4 fruit fly cellular contexts compared by ENCODE assay signal in genomic region chrX:11664058-11664457, dm6.
TF ChIP-seq lines count a peak whose summit lies in the region.

No protein-coding gene starts in this region.

- no peak for TF ChIP-seq CTCF in whole organism, embryonic (GFP tag; optimal IDR thresholded peaks at IDR 0.05; lab: Kevin White, UChicago)

TF ChIP-seq in whole organism, embryonic, 481 proteins besides CTCF, POLR2A, EP300 and RAD21:
- peak; percentile 25 for TF ChIP-seq Hr39 (optimal IDR thresholded peaks at IDR 0.05; lab: Kevin White, UChicago)
- TF ChIP-seq lmd (GFP tag; IDR thresholded peaks at IDR 0.05; lab: Robert Waterston, UW), result 0 out of 2 replicates have a peak, but pooled peaks have one; percentile 12
- no peak for TF ChIP-seq CG10959 (GFP tag; IDR thresholded peaks at IDR 0.05; lab: Robert Waterston, UW)
- 0 out of 2 replicates have a peak, but pooled peaks have one; percentile 10 for TF ChIP-seq Ptx1 (GFP tag; IDR thresholded peaks at IDR 0.05; lab: Robert Waterston, UW)
- peak; percentile 84 for TF ChIP-seq Ets65A (GFP tag; lab: Kevin White, UChicago)
- TF ChIP-seq Drgx (GFP tag; IDR thresholded peaks at IDR 0.05; lab: Robert Waterston, UW), result peak; percentile 53
- no peak for TF ChIP-seq croc (GFP tag; conservative IDR thresholded peaks at IDR 0.05; lab: Robert Waterston, UW)
- no peak for TF ChIP-seq Antp (GFP tag; optimal IDR thresholded peaks at IDR 0.05; lab: Kevin White, UChicago)
- TF ChIP-seq fd64A (GFP tag; optimal IDR thresholded peaks at IDR 0.05; lab: Kevin White, UChicago), result no peak

TF ChIP-seq in whole organism, prepupa, 60 proteins besides CTCF, POLR2A, EP300 and RAD21 (continues in another document):
- TF ChIP-seq lz (GFP tag; optimal IDR thresholded peaks at IDR 0.05; lab: Kevin White, UChicago) (peak; percentile 35), Eip78C (GFP tag; lab: Kevin White, UChicago) (peak; percentile 85), CG31627 (GFP tag; optimal IDR thresholded peaks at IDR 0.05; lab: Kevin White, UChicago) (no peak), dac (GFP tag; optimal IDR thresholded peaks at IDR 0.05; lab: Kevin White, UChicago) (no peak), CG11902 (GFP tag; optimal IDR thresholded peaks at IDR 0.05; lab: Kevin White, UChicago) (no peak), CG10631 (GFP tag; optimal IDR thresholded peaks at IDR 0.05; lab: Kevin White, UChicago) (peak; percentile 21), topi (GFP tag; optimal IDR thresholded peaks at IDR 0.05; lab: Kevin White, UChicago) (peak; percentile 15), CG32006 (GFP tag; optimal IDR thresholded peaks at IDR 0.05; lab: Kevin White, UChicago) (peak; percentile 56), CG8319 (GFP tag; optimal IDR thresholded peaks at IDR 0.05; lab: Kevin White, UChicago) (no peak), Ets96B (tag; optimal IDR thresholded peaks at IDR 0.05; lab: Kevin White, UChicago) (peak; percentile 39), dsx (GFP tag; optimal IDR thresholded peaks at IDR 0.05; lab: Kevin White, UChicago; ENCODE audit: poor library complexity, severe bottlenecking) (peak; percentile 41), CG8632 (GFP tag; optimal IDR thresholded peaks at IDR 0.05; lab: Kevin White, UChicago) (peak; percentile 24), vri (GFP tag; optimal IDR thresholded peaks at IDR 0.05; lab: Kevin White, UChicago) (no peak), CG11762 (GFP tag; optimal IDR thresholded peaks at IDR 0.05; lab: Kevin White, UChicago; ENCODE audit: insufficient read depth) (no peak), esn (GFP tag; optimal IDR thresholded peaks at IDR 0.05; lab: Kevin White, UChicago) (peak; percentile 20), spab (GFP tag; optimal IDR thresholded peaks at IDR 0.05; lab: Kevin White, UChicago) (peak; percentile 27), OdsH (GFP tag; optimal IDR thresholded peaks at IDR 0.05; lab: Kevin White, UChicago) (peak; percentile 48), CG11294 (GFP tag; IDR thresholded peaks at IDR 0.05; lab: Robert Waterston, UW) (peak; percentile 30; the same call in 1 of the 2 replicates), cyc (GFP tag; optimal IDR thresholded peaks at IDR 0.05; lab: Kevin White, UChicago) (peak; percentile 22), Met (GFP tag; optimal IDR thresholded peaks at IDR 0.05; lab: Kevin White, UChicago) (no peak), fd85E (GFP tag; optimal IDR thresholded peaks at IDR 0.05; lab: Kevin White, UChicago) (no peak), CG6163 (GFP tag; IDR thresholded peaks at IDR 0.05; lab: Robert Waterston, UW) (peak; percentile 74; the same call in 2 of the 3 replicates), acj6 (GFP tag; optimal IDR thresholded peaks at IDR 0.05; lab: Kevin White, UChicago) (peak; percentile 50), CG3919 (GFP tag; optimal IDR thresholded peaks at IDR 0.05; lab: Kevin White, UChicago) (peak; percentile 57), CG34406 (GFP tag; optimal IDR thresholded peaks at IDR 0.05; lab: Kevin White, UChicago) (peak; percentile 33), CG6808 (GFP tag; optimal IDR thresholded peaks at IDR 0.05; lab: Kevin White, UChicago) (peak; percentile 34), Sox102F (GFP tag; optimal IDR thresholded peaks at IDR 0.05; lab: Kevin White, UChicago) (no peak)

TF ChIP-seq in whole organism, pupa, 21 proteins besides CTCF, POLR2A, EP300 and RAD21:
- TF ChIP-seq CG9948 (tag; optimal IDR thresholded peaks at IDR 0.05; lab: Kevin White, UChicago), result peak; percentile 10
- no peak for TF ChIP-seq EcR (GFP tag; optimal IDR thresholded peaks at IDR 0.05; lab: Kevin White, UChicago)
- peak; percentile 75 for TF ChIP-seq CG4496 (GFP tag; IDR thresholded peaks at IDR 0.05; lab: Robert Waterston, UW)
- peak; percentile 16 for TF ChIP-seq CG8301 (tag; optimal IDR thresholded peaks at IDR 0.05; lab: Kevin White, UChicago)
- no peak for TF ChIP-seq CG10348 (GFP tag; IDR thresholded peaks at IDR 0.05; lab: Robert Waterston, UW)
- peak; percentile 36 for TF ChIP-seq CG17806 (tag; optimal IDR thresholded peaks at IDR 0.05; lab: Kevin White, UChicago)
- no peak for TF ChIP-seq rn (GFP tag; IDR thresholded peaks at IDR 0.05; lab: Robert Waterston, UW)
- TF ChIP-seq CG12605 (GFP tag; IDR thresholded peaks at IDR 0.05; lab: Robert Waterston, UW), result peak; percentile 55; the same call in 1 of the 2 replicates
- peak; percentile 37 for TF ChIP-seq Pif1B (GFP tag; optimal IDR thresholded peaks at IDR 0.05; lab: Kevin White, UChicago)
- TF ChIP-seq Ets98B (GFP tag; IDR thresholded peaks at IDR 0.05; lab: Robert Waterston, UW), result peak; percentile 41; the same call in 1 of the 2 replicates
- TF ChIP-seq CG32121 (GFP tag; IDR thresholded peaks at IDR 0.05; lab: Robert Waterston, UW), result no peak
- TF ChIP-seq Pif1A (GFP tag; optimal IDR thresholded peaks at IDR 0.05; lab: Kevin White, UChicago), result peak; percentile 21
- TF ChIP-seq CG15710 (tag; optimal IDR thresholded peaks at IDR 0.05; lab: Kevin White, UChicago), result peak; percentile 48
- no peak for TF ChIP-seq CG13204 (GFP tag; optimal IDR thresholded peaks at IDR 0.05; lab: Kevin White, UChicago)
- TF ChIP-seq CG8159 (tag; optimal IDR thresholded peaks at IDR 0.05; lab: Kevin White, UChicago), result peak; percentile 53
- TF ChIP-seq CG34367 (tag; optimal IDR thresholded peaks at IDR 0.05; lab: Kevin White, UChicago), result peak; percentile 50
- TF ChIP-seq D1 (tag; optimal IDR thresholded peaks at IDR 0.05; lab: Kevin White, UChicago), result no peak
- peak; percentile 40 for TF ChIP-seq CG14655 (GFP tag; optimal IDR thresholded peaks at IDR 0.05; lab: Kevin White, UChicago)
- no peak for TF ChIP-seq Snoo (tag; optimal IDR thresholded peaks at IDR 0.05; lab: Kevin White, UChicago)
- no peak for TF ChIP-seq gl (tag; optimal IDR thresholded peaks at IDR 0.05; lab: Kevin White, UChicago)
- peak; percentile 67; the same call in 2 of the 3 replicates for TF ChIP-seq fd96Ca (GFP tag; IDR thresholded peaks at IDR 0.05; lab: Robert Waterston, UW)

TF ChIP-seq in whole organism, wandering third instar larva, 38 proteins besides CTCF, POLR2A, EP300 and RAD21:
- TF ChIP-seq Hnf4 (GFP tag; optimal IDR thresholded peaks at IDR 0.05; lab: Kevin White, UChicago) (no peak), Hr78 (GFP tag; optimal IDR thresholded peaks at IDR 0.05; lab: Kevin White, UChicago) (no peak), ey (GFP tag; optimal IDR thresholded peaks at IDR 0.05; lab: Kevin White, UChicago) (peak; percentile 9), fru (GFP tag; optimal IDR thresholded peaks at IDR 0.05; lab: Kevin White, UChicago) (no peak), CG9705 (GFP tag; optimal IDR thresholded peaks at IDR 0.05; lab: Kevin White, UChicago) (no peak), HLH106 (tag; optimal IDR thresholded peaks at IDR 0.05; lab: Kevin White, UChicago) (peak; percentile 13), foxo (GFP tag; optimal IDR thresholded peaks at IDR 0.05; lab: Kevin White, UChicago) (peak in 1 of 2 experiments; percentile 27), h (GFP tag; optimal IDR thresholded peaks at IDR 0.05; lab: Kevin White, UChicago) (peak; percentile 20)

Comparison
In these comparisons a context has a peak if more than half of its experiments do, and no peak if none do; other contexts are left out.
1. Of the 7 proteins assayed by ChIP-seq in both whole organism, embryonic and whole organism, prepupa: peak only in whole organism, embryonic: none; only in whole organism, prepupa: Lpt; in both: Hr39; in neither: 5.